Fruit fly (Drosophila melanogaster): Measurements from ENCODE around the gene CG3651.

- TF ChIP-seq Abd-B (GFP tag; optimal IDR thresholded peaks at IDR 0.05) (no peak), dl (GFP tag; optimal IDR thresholded peaks at IDR 0.05; ENCODE audit: insufficient read depth in 1 of 2, partially characterized antibody in 2 of 2) (no peak), sv (GFP tag; optimal IDR thresholded peaks at IDR 0.05) (no peak), tai (GFP tag; optimal IDR thresholded peaks at IDR 0.05) (no peak)
Measured at dm6 chr2L:22108664-22109063, 12.5 kb upstream of the CG3651 start, which contains the start of gene CG6675.
